Worm (Caenorhabditis elegans) whole organism, L3 larva: ENCODE results near the gene ccm-3.
A peak's percentile ranks its signal among the peaks of the same experiment; 100 is the strongest.

Source experiments
- R02D3.7 ChIP-seq: fragments of 150-350 bp; optimal IDR thresholded peaks from 2 replicates; lab custom pipeline; 2014; ENCODE audit warnings: missing biosample characterization, missing genetic modification characterization
- ZK546.5 ChIP-seq: sonication (generic microtip); optimal IDR thresholded peaks from 2 replicates; lab custom pipeline; 2017; ENCODE audit warnings: missing biosample characterization, missing genetic modification characterization
- aly-2 ChIP-seq: fragments of 150-350 bp; optimal IDR thresholded peaks from 2 replicates; lab custom pipeline; 2014; ENCODE audit warnings: missing biosample characterization, missing genetic modification characterization
- ceh-16 ChIP-seq: sonication (generic microtip); optimal IDR thresholded peaks from 2 replicates; lab custom pipeline; 2017; ENCODE audit warnings: missing biosample characterization, missing genetic modification characterization
- ceh-82 ChIP-seq: fragments of 150-350 bp; optimal IDR thresholded peaks from 2 replicates; lab custom pipeline; 2014; ENCODE audit warnings: missing biosample characterization, missing genetic modification characterization
- ceh-9 ChIP-seq: sonication (generic microtip); optimal IDR thresholded peaks from 2 replicates; lab custom pipeline; 2018; ENCODE audit warnings: missing biosample characterization, missing genetic modification characterization
- daf-12 ChIP-seq: fragments of 150-350 bp; optimal IDR thresholded peaks from 2 replicates; lab custom pipeline; 2014; ENCODE audit warnings: missing biosample characterization, missing genetic modification reagents, missing genetic modification characterization
- egl-27 ChIP-seq: sonication (generic microtip); optimal IDR thresholded peaks from 4 replicates; lab custom pipeline; 2017; ENCODE audit warnings: missing biosample characterization, missing genetic modification reagents, missing genetic modification characterization
- egl-5 ChIP-seq: fragments of 150-350 bp; optimal IDR thresholded peaks from 2 replicates; lab custom pipeline; 2017; ENCODE audit warnings: missing biosample characterization, missing genetic modification reagents, missing genetic modification characterization, inconsistent platforms
- elt-1 ChIP-seq: fragments of 150-350 bp; optimal IDR thresholded peaks from 2 replicates; lab custom pipeline; 2014; ENCODE audit warnings: missing biosample characterization, missing genetic modification characterization
- elt-2 ChIP-seq: sonication (generic microtip); optimal IDR thresholded peaks from 2 replicates; lab custom pipeline; 2016; ENCODE audit warnings: missing genetic modification reagents, mild to moderate bottlenecking, missing genetic modification characterization, missing compliant biosample characterization
- elt-3 ChIP-seq, 3 experiments: fragments of 150-350 bp in 1 of 3; sonication (generic microtip) in 2 of 3; optimal IDR thresholded peaks; 2 replicates in 2 of 3; 4 replicates in 1 of 3; lab custom pipeline; 2014 to 2017; ENCODE audit warnings: missing biosample characterization in 3 of 3, missing genetic modification characterization in 3 of 3
- eor-1 ChIP-seq, 2 experiments: fragments of 150-350 bp; optimal IDR thresholded peaks; 2 replicates each; lab custom pipeline; 2014 to 2018; ENCODE audit warnings: missing biosample characterization in 2 of 2, missing genetic modification characterization in 2 of 2
- fkh-10 ChIP-seq: sonication (generic microtip); optimal IDR thresholded peaks from 2 replicates; lab custom pipeline; 2017; ENCODE audit warnings: missing biosample characterization, missing genetic modification reagents, missing genetic modification characterization
- fkh-2 ChIP-seq: fragments of 150-350 bp; optimal IDR thresholded peaks from 2 replicates; lab custom pipeline; 2014; ENCODE audit warnings: missing biosample characterization, missing genetic modification reagents, missing genetic modification characterization
- hmg-11 ChIP-seq: sonication (generic microtip); optimal IDR thresholded peaks from 2 replicates; lab custom pipeline; 2016; ENCODE audit warnings: missing genetic modification characterization, missing compliant biosample characterization
- jun-1 ChIP-seq: fragments of 150-350 bp; optimal IDR thresholded peaks from 2 replicates; lab custom pipeline; 2014; ENCODE audit warnings: missing biosample characterization, missing genetic modification reagents, missing genetic modification characterization
- lin-15B ChIP-seq: fragments of 150-350 bp; optimal IDR thresholded peaks from 2 replicates; lab custom pipeline; 2014; ENCODE audit warnings: missing biosample characterization, missing genetic modification characterization
- lin-39 ChIP-seq: fragments of 150-350 bp; optimal IDR thresholded peaks from 2 replicates; lab custom pipeline; 2018; ENCODE audit warnings: missing biosample characterization, missing genetic modification reagents, missing genetic modification characterization
- mdl-1 ChIP-seq: fragments of 150-350 bp; optimal IDR thresholded peaks from 2 replicates; lab custom pipeline; 2014; ENCODE audit warnings: missing biosample characterization, missing genetic modification characterization
- mml-1 ChIP-seq: fragments of 150-350 bp; sonication (generic microtip); optimal IDR thresholded peaks from 3 replicates; lab custom pipeline; 2014; ENCODE audit warnings: missing biosample characterization, missing genetic modification characterization
- nfya-1 ChIP-seq: sonication (generic microtip); optimal IDR thresholded peaks from 2 replicates; lab custom pipeline; 2017; ENCODE audit warnings: missing genetic modification characterization, mild to moderate bottlenecking, missing compliant biosample characterization, antibody characterized with exemption, moderate library complexity; ENCODE audit not compliant: insufficient read depth
- nhr-12 ChIP-seq: fragments of 150-350 bp; optimal IDR thresholded peaks from 2 replicates; lab custom pipeline; 2014; ENCODE audit warnings: missing biosample characterization, missing genetic modification characterization
- nhr-23 ChIP-seq: fragments of 150-350 bp; optimal IDR thresholded peaks from 2 replicates; lab custom pipeline; 2014; ENCODE audit warnings: missing biosample characterization, missing genetic modification reagents, missing genetic modification characterization
- nhr-237 ChIP-seq: fragments of 150-350 bp; optimal IDR thresholded peaks from 2 replicates; lab custom pipeline; 2014; ENCODE audit warnings: missing biosample characterization, missing genetic modification characterization
- nhr-25 ChIP-seq: sonication (generic microtip); optimal IDR thresholded peaks from 2 replicates; lab custom pipeline; 2017; ENCODE audit warnings: missing biosample characterization, missing genetic modification characterization
- nhr-28 ChIP-seq: fragments of 150-350 bp; optimal IDR thresholded peaks from 2 replicates; lab custom pipeline; 2014; ENCODE audit warnings: missing biosample characterization, missing genetic modification characterization
- nhr-43 ChIP-seq: sonication (generic microtip); optimal IDR thresholded peaks from 2 replicates; lab custom pipeline; 2016; ENCODE audit warnings: mild to moderate bottlenecking, missing genetic modification characterization, missing compliant biosample characterization; ENCODE audit not compliant: poor library complexity, severe bottlenecking
- nhr-67 ChIP-seq: fragments of 150-350 bp; optimal IDR thresholded peaks from 2 replicates; lab custom pipeline; 2014; ENCODE audit warnings: missing biosample characterization, missing genetic modification characterization
- nhr-76 ChIP-seq: fragments of 150-350 bp; sonication (generic microtip); optimal IDR thresholded peaks from 5 replicates; lab custom pipeline; 2014; ENCODE audit warnings: missing biosample characterization, missing genetic modification characterization
- nhr-77 ChIP-seq: fragments of 150-350 bp; optimal IDR thresholded peaks from 2 replicates; lab custom pipeline; 2014; ENCODE audit warnings: missing biosample characterization, missing genetic modification characterization
- pha-4 ChIP-seq: fragments of 150-350 bp; optimal IDR thresholded peaks from 2 replicates; lab custom pipeline; 2014; ENCODE audit warnings: missing biosample characterization, missing genetic modification reagents, missing genetic modification characterization
- pqm-1 ChIP-seq: fragments of 150-350 bp; optimal IDR thresholded peaks from 2 replicates; lab custom pipeline; 2017; ENCODE audit warnings: missing biosample characterization, missing genetic modification characterization, inconsistent platforms
- sea-2 ChIP-seq: fragments of 150-350 bp; sonication (generic microtip); optimal IDR thresholded peaks from 4 replicates; lab custom pipeline; 2014; ENCODE audit warnings: missing biosample characterization, missing genetic modification reagents, missing genetic modification characterization
- skn-1 ChIP-seq: fragments of 150-350 bp; optimal IDR thresholded peaks from 2 replicates; lab custom pipeline; 2014; ENCODE audit warnings: missing biosample characterization, missing genetic modification characterization
- snpc-4 ChIP-seq: fragments of 150-350 bp; optimal IDR thresholded peaks from 2 replicates; lab custom pipeline; 2014; ENCODE audit warnings: missing biosample characterization, missing genetic modification characterization
- unc-39 ChIP-seq: sonication (generic microtip); optimal IDR thresholded peaks from 4 replicates; lab custom pipeline; 2017; ENCODE audit warnings: missing biosample characterization, missing genetic modification characterization
- unc-62 ChIP-seq: fragments of 150-350 bp; sonication (generic microtip); optimal IDR thresholded peaks from 4 replicates; lab custom pipeline; 2014; ENCODE audit warnings: missing biosample characterization, missing genetic modification reagents, missing genetic modification characterization
- zag-1 ChIP-seq: fragments of 150-350 bp; optimal IDR thresholded peaks from 2 replicates; lab custom pipeline; 2014; ENCODE audit warnings: missing biosample characterization, missing genetic modification characterization
- ztf-4 ChIP-seq: fragments of 150-350 bp; optimal IDR thresholded peaks from 2 replicates; lab custom pipeline; 2014; ENCODE audit warnings: missing biosample characterization, missing genetic modification characterization

ccm-3 gene

DNA sequence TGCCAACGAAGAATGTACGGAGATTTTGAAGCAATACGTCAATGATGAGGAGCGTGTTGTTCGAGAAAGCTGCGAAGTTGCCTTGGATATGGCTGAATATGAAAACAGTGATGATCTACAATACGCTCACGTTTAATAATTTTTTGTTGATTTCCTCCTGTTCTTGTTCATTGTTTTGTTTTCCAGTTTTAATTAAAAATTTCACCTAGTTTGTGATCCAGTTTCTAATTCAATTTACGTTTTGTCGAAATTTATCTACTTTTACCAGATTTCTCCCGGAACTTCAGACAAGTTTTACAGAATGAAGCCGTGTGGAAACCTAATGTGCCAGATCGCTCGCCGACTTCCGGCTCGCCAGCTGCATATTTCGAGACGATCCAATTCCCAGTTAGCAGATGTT, 26.2 kb downstream of the ccm-3 start, which contains the start of gene dap-3:
TSS of gene dap-3 (plus strand) at position 301 of the 400 bp plus-strand sequence.
- TF ChIP-seq daf-12 (tag; lab: Kevin White, UChicago) (no peak), pqm-1 (tag; lab: Kevin White, UChicago) (no peak), ztf-4 (tag; lab: Kevin White, UChicago) (no peak), skn-1 (tag; lab: Kevin White, UChicago) (no peak), nhr-25 (no peak)

DNA sequence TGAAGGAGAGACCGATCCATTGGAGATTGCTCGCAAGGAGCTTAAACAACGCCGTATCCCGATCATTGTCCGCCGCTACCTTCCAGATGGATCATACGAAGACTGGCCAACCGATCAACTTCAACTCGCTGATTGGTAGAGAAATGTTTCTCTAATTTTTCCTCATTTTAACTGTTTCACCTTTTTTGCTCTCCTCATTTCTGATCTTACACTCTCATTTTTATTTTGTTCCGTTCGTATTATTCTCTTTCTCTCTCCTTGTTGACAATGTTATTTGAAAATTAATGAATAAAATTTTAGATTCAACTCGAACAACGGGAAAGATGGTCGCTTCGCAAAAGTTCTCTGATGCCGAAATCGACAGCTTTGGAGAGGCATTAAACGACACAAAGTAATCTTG, 27.4 kb downstream of the ccm-3 start, which contains the start of gene dohh-1:
TSS of gene dohh-1 (plus strand) at position 301 of the 400 bp plus-strand sequence.
- TF ChIP-seq nhr-23 (no peak), nhr-28 (tag; lab: Kevin White, UChicago) (no peak), egl-27 (tag; lab: Kevin White, UChicago) (no peak), fkh-10 (GFP tag; lab: Kevin White, UChicago) (no peak), fkh-2 (tag; lab: Kevin White, UChicago) (no peak), ceh-9 (tag; lab: Kevin White, UChicago) (no peak), hmg-11 (no peak), unc-62 (GFP tag; lab: Kevin White, UChicago) (no peak), mdl-1 (tag; lab: Kevin White, UChicago) (no peak), ZK546.5 (tag; lab: Kevin White, UChicago) (no peak), pqm-1 (tag; lab: Kevin White, UChicago) (no peak), nfya-1 (tag; lab: Kevin White, UChicago) (no peak), nhr-76 (no peak), eor-1 (tag; optimal IDR thresholded peaks at IDR 0.05; lab: Kevin White, UChicago) (no peak), snpc-4 (no peak), ceh-16 (no peak), elt-2 (no peak)
- TF ChIP-seq, all 47 proteins: peak for 0

DNA sequence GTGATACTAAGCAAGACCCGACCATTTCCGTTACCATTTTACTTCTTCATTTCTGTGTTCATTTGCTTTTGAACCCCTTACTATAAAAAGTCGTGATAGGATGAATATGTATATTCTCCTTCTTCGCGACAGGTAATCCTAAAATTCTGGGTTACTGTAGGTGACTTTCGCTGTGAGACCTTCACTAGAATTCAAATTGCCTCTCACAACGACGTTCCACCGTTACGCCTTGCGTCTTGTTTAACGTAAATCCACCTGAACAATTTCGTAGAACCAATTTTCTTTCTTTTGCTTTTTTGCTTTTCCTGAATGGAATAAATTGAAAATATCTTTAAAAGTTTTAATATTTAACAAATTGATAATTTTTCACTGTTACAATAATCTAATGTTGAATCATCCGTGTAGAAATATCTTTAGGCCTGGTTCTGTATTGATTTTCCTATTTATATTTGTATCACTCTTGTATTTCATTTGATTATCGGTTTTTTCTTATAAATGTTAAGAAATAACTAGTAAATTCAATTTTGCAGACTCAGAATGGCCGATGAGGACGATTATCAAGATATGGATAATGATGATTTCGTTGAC, 28.1 kb downstream of the ccm-3 start, which contains the start of gene rpb-6:
TSS of gene rpb-6 (plus strand) at position 538 of the 588 bp plus-strand sequence.
- TF ChIP-seq nhr-25 (peak; percentile 10), elt-3 (tag; optimal IDR thresholded peaks at IDR 0.05; lab: Kevin White, UChicago) (no peak), nhr-28 (tag; lab: Kevin White, UChicago) (no peak), lin-15B (tag; lab: Kevin White, UChicago) (peak; percentile 39), R02D3.7 (peak; percentile 66), hmg-11 (no peak)

DNA sequence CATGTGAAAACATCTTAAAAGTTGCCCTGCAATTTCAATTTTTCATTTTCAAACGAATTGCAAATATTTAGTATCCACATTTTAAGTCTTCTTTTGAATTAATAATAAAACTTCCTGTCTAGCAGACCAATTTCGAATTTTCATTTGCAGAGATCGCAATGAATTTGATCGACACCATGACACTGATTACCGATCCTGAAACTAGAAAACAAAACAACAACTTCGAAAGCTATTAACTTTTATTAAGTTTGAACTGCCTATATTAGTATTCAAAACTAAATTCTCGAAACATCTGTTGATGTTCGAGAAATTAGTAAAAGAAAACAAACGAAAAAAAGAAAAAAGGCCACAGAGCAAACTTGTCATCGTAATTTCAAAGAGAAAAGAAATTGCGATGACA, 32.9 kb downstream of the ccm-3 start:
- TF ChIP-seq ceh-82 (tag; lab: Kevin White, UChicago) (no peak), snpc-4 (no peak), lin-39 (tag; lab: Kevin White, UChicago) (no peak), nhr-237 (no peak), ceh-16 (no peak), egl-27 (tag; lab: Kevin White, UChicago) (no peak), unc-39 (tag; lab: Kevin White, UChicago) (no peak), nhr-23 (no peak), nhr-12 (tag; lab: Kevin White, UChicago) (no peak), hmg-11 (no peak), aly-2 (no peak), fkh-10 (GFP tag; lab: Kevin White, UChicago) (no peak), jun-1 (tag; lab: Kevin White, UChicago) (no peak), pha-4 (no peak), mdl-1 (tag; lab: Kevin White, UChicago) (no peak), nhr-67 (tag; lab: Kevin White, UChicago) (no peak), skn-1 (tag; lab: Kevin White, UChicago) (no peak), unc-62 (GFP tag; lab: Kevin White, UChicago) (no peak)

DNA sequence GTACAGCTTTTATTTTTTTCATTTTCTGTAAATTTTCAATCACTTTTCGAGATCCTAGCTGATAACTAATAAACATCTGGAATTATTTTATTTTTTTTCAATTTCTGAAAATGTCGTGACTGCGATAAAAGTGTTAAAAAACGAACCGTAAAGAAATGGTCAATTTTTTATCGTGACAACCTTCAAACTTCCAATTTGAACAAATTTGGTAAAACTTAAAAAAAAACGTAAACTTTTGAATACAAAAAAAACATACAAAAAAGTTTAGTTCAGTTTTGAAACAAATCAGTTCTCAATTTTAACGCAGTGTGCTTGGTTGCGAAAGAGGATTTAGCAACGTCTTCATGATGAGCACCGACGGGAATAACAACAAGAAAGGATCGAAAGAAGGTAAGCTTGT, 35.1 kb downstream of the ccm-3 start, which contains the start of gene C06A1.3:
TSS of gene C06A1.3 (plus strand) at position 301 of the 400 bp plus-strand sequence.
- TF ChIP-seq zag-1 (no peak), sea-2 (GFP tag; lab: Kevin White, UChicago) (no peak), nhr-77 (no peak), snpc-4 (no peak), elt-1 (no peak), nhr-43 (tag; lab: Kevin White, UChicago) (no peak), fkh-10 (GFP tag; lab: Kevin White, UChicago) (no peak), egl-5 (tag; lab: Kevin White, UChicago) (no peak), skn-1 (tag; lab: Kevin White, UChicago) (no peak), fkh-2 (tag; lab: Kevin White, UChicago) (no peak), mml-1 (tag; lab: Kevin White, UChicago) (no peak), hmg-11 (no peak), lin-39 (tag; lab: Kevin White, UChicago) (no peak), pqm-1 (tag; lab: Kevin White, UChicago) (no peak), jun-1 (tag; lab: Kevin White, UChicago) (no peak)
- TF ChIP-seq, all 47 proteins: peak for 0
